Fruit fly (Drosophila melanogaster): ENCODE results near the gene Vml.

Vml gene

DNA sequence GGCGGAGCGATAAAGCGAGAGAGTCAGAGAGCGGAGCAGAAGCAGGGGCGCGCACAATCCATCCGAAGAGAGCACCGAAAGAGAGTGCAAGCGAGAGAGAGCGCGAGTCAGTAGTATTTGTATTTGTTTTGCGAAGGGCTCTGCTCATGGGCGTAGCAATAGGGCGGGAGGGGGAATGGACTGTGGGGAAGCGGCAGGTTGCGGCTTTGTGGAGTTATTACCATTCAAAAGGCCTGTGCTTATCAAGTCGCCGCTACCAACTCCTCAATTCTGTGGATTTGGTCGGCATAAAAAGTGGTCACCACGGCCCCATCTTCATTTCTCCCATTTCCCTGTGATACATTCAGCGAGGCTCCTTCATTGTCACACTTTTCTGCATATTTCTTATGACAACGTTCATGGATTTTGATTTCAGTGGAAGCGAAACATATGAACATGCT lies 25.5 kb downstream of the Vml start (continued):
- TF ChIP-seq pfk (GFP tag; optimal IDR thresholded peaks at IDR 0.05): no peak
- TF ChIP-seq disco-r (GFP tag; optimal IDR thresholded peaks at IDR 0.05): no peak
- TF ChIP-seq ap (GFP tag; IDR thresholded peaks at IDR 0.05): 0 out of 2 replicates have a peak, but pooled peaks have one; percentile 33
- no peak for TF ChIP-seq wdn (GFP tag; IDR thresholded peaks at IDR 0.05)
- TF ChIP-seq E2f1 (GFP tag; IDR thresholded peaks at IDR 0.05): peak; percentile 32; the same call in 1 of the 2 replicates
- peak; percentile 35 for TF ChIP-seq Side (GFP tag; optimal IDR thresholded peaks at IDR 0.05)
- no peak for TF ChIP-seq CG8089 (GFP tag; optimal IDR thresholded peaks at IDR 0.05)
- TF ChIP-seq org-1 (GFP tag; optimal IDR thresholded peaks at IDR 0.05): peak; percentile 62
- TF ChIP-seq CG8765 (GFP tag; IDR thresholded peaks at IDR 0.05): no peak
- TF ChIP-seq repo (GFP tag; optimal IDR thresholded peaks at IDR 0.05): no peak
- TF ChIP-seq cas (GFP tag; IDR thresholded peaks at IDR 0.05): no peak
- no peak for TF ChIP-seq hbn (GFP tag; IDR thresholded peaks at IDR 0.05; ENCODE audit: partially characterized antibody)
- no peak for TF ChIP-seq CG3065 (GFP tag; optimal IDR thresholded peaks at IDR 0.05)
- TF ChIP-seq CG13424 (tag; optimal IDR thresholded peaks at IDR 0.05): peak; percentile 35
- TF ChIP-seq Fer1 (GFP tag; optimal IDR thresholded peaks at IDR 0.05): peak; percentile 71
- no peak for TF ChIP-seq CG9437 (GFP tag; optimal IDR thresholded peaks at IDR 0.05)
- peak; percentile 45 for TF ChIP-seq scrt (GFP tag; optimal IDR thresholded peaks at IDR 0.05)
- TF ChIP-seq CG4282 (GFP tag; optimal IDR thresholded peaks at IDR 0.05): no peak
- no peak for TF ChIP-seq Oaz (GFP tag; IDR thresholded peaks at IDR 0.05)
- peak; percentile 55 for TF ChIP-seq bcd (GFP tag; optimal IDR thresholded peaks at IDR 0.05)
- TF ChIP-seq CG12769 (tag; optimal IDR thresholded peaks at IDR 0.05): peak; percentile 80
- TF ChIP-seq p53 (GFP tag; optimal IDR thresholded peaks at IDR 0.05): no peak
- no peak for TF ChIP-seq CG5180 (GFP tag; optimal IDR thresholded peaks at IDR 0.05)
- no peak for TF ChIP-seq dm (GFP tag; optimal IDR thresholded peaks at IDR 0.05)
- TF ChIP-seq ham (GFP tag; IDR thresholded peaks at IDR 0.05): peak; percentile 37; the same call in 1 of the 2 replicates
- TF ChIP-seq sr (GFP tag; IDR thresholded peaks at IDR 0.05): peak; percentile 5; the same call in 1 of the 3 replicates
- TF ChIP-seq CG3838 (GFP tag; optimal IDR thresholded peaks at IDR 0.05): no peak
- TF ChIP-seq CG3281 (GFP tag; optimal IDR thresholded peaks at IDR 0.05): peak; percentile 69
- peak; percentile 1 for TF ChIP-seq CG6813 (GFP tag; optimal IDR thresholded peaks at IDR 0.05)
- peak; percentile 15 for TF ChIP-seq CG17359 (tag; optimal IDR thresholded peaks at IDR 0.05)
- TF ChIP-seq CG15073 (GFP tag; optimal IDR thresholded peaks at IDR 0.05): no peak
- no peak for TF ChIP-seq hb (GFP tag; IDR thresholded peaks at IDR 0.05; ENCODE audit: partially characterized antibody)
- peak; percentile 27 for TF ChIP-seq fd96Cb (tag; optimal IDR thresholded peaks at IDR 0.05)
- peak; percentile 11 for TF ChIP-seq oc (tag; optimal IDR thresholded peaks at IDR 0.05)
- TF ChIP-seq Pdp1 (GFP tag; optimal IDR thresholded peaks at IDR 0.05): no peak
- TF ChIP-seq YL-1 (GFP tag; optimal IDR thresholded peaks at IDR 0.05): no peak
- TF ChIP-seq CG10267 (tag; optimal IDR thresholded peaks at IDR 0.05): no peak
- no peak for TF ChIP-seq Atf-2 (GFP tag; optimal IDR thresholded peaks at IDR 0.05)
- no peak for TF ChIP-seq hkb (optimal IDR thresholded peaks at IDR 0.05)
- peak; percentile 6; the same call in 1 of the 2 replicates for TF ChIP-seq hkb (GFP tag; IDR thresholded peaks at IDR 0.05)
- no peak for TF ChIP-seq ftz-f1 (GFP tag; optimal IDR thresholded peaks at IDR 0.05)
- TF ChIP-seq B-H1 (GFP tag; IDR thresholded peaks at IDR 0.05): peak; percentile 34; the same call in 1 of the 3 replicates
- no peak for TF ChIP-seq ATbp (GFP tag; optimal IDR thresholded peaks at IDR 0.05)
- no peak for TF ChIP-seq dmrt11E (tag; optimal IDR thresholded peaks at IDR 0.05)
- TF ChIP-seq CG12104 (GFP tag; optimal IDR thresholded peaks at IDR 0.05): no peak
- TF ChIP-seq CG18011 (GFP tag; optimal IDR thresholded peaks at IDR 0.05): peak; percentile 34
- no peak for TF ChIP-seq CG12391 (tag; optimal IDR thresholded peaks at IDR 0.05)
- peak; percentile 31 for TF ChIP-seq PHDP (tag; optimal IDR thresholded peaks at IDR 0.05)
- TF ChIP-seq B-H2 (GFP tag; optimal IDR thresholded peaks at IDR 0.05): no peak
- TF ChIP-seq dmrt99B (tag; optimal IDR thresholded peaks at IDR 0.05): peak; percentile 34
- no peak for TF ChIP-seq CG5245 (GFP tag; optimal IDR thresholded peaks at IDR 0.05)

Measured in whole organism, embryonic.